Fruit fly (Drosophila melanogaster) Kc167 (cell line): ENCODE results near the gene CG16888.

Source experiments
- Myc ChIP-seq: fragments of >200 bp; optimal IDR thresholded peaks from 2 replicates; lab custom pipeline; 2017; ENCODE audit warnings: missing external identifiers
- Sin3A ChIP-seq: fragments of >200 bp; optimal IDR thresholded peaks from 2 replicates; lab custom pipeline; 2018; ENCODE audit warnings: missing external identifiers
- h ChIP-seq: fragments of >200 bp; optimal IDR thresholded peaks from 3 replicates; lab custom pipeline; 2018; ENCODE audit warnings: missing external identifiers
- insv ChIP-seq: fragments of >200 bp; optimal IDR thresholded peaks from 3 replicates; lab custom pipeline; 2018; ENCODE audit warnings: missing external identifiers
- psq ChIP-seq: fragments of >200 bp; optimal IDR thresholded peaks from 2 replicates; lab custom pipeline; 2017; ENCODE audit warnings: missing external identifiers
- ttk ChIP-seq: sonication (Bioruptor generic); optimal IDR thresholded peaks from 2 replicates; lab custom pipeline; 2017; ENCODE audit warnings: missing external identifiers

DNA sequence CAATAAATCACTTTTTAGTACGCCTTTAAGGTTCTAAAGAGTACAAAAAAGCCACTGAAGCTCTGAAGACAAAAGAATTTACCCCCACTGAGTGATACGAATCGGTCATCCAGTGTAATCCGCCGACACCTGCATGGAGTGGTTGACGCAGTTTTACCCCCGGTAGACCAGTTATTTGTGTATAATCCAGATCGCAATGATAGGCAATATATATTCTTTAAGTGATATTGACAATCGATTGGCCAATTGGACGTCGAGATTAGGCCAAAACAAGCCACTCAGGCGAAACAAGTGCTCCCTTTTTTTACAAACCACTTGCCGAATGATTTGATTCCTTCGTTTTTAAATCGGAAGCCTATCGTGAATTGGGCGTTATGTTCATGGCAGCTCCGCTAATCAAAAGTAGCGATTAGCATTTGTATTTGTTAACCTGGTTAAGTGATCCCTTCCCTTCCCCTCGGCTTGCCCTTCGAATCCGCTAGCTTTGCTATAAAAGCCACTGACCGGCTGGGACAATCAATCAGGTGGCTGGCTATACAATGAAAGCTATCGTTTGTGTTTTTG is 33.3 kb upstream of the CG16888 start, which contains the start of gene CG7916:
- no peak for TF ChIP-seq psq (lab: Kevin White, UChicago)
- TF ChIP-seq Myc = no peak
- TF ChIP-seq ttk (lab: Kevin White, UChicago) = no peak
- TF ChIP-seq h = no peak
- no peak for TF ChIP-seq Sin3A (lab: Kevin White, UChicago)
- no peak for TF ChIP-seq insv (lab: Kevin White, UChicago)
